Fruit fly (Drosophila melanogaster) whole organism: ENCODE measurements around the gene CG7857.

ENCODE experiments used
- CG8478 ChIP-seq: fragments of >200 bp; optimal IDR thresholded peaks from 2 replicates; lab custom pipeline; 2018; ENCODE audit warnings: inconsistent platforms
- EcR ChIP-seq, 2 experiments: fragments of >200 bp; optimal IDR thresholded peaks; 2 replicates each; lab custom pipeline; 2017; ENCODE audit warnings: missing biosample characterization in 2 of 2, missing genetic modification characterization in 2 of 2, missing genetic modification reagents in 2 of 2
- usp ChIP-seq: fragments of >200 bp; optimal IDR thresholded peaks from 2 replicates; lab custom pipeline; 2017; ENCODE audit warnings: missing biosample characterization, missing genetic modification characterization, mixed read lengths

DNA sequence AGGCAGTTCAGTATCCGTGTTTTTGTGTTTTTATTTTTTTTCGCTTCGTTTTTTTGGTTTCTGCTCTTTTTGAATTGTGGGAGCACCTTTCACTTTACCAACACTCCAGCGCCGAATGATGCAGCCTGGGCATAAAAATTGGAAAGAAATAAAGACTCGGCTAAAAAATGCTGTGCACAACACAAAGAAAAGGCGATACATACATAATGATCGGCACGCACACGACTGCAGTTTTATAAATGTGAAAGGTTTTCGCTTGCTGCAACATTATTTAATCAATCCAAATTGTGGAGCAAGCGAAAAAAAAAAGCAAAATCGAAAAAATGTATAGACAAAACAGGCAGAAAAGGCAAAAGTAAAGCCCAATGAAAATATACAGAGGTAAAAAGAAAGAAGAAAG lies 38.4 kb upstream of the CG7857 start:
- TF ChIP-seq EcR (GFP tag; optimal IDR thresholded peaks at IDR 0.05; lab: Kevin White, UChicago) (no peak), CG8478 (lab: Kevin White, UChicago) (no peak), usp (no peak)
